Worm (Caenorhabditis elegans) whole organism, young adult: ENCODE results near the gene srw-60.

ENCODE experiments used
- B0019.2 ChIP-seq: fragments of 200-800 bp; sonication (Bioruptor generic); conservative IDR thresholded peaks from 2 replicates; pipeline ENCODE4 v1.3.6; 2022; ENCODE audit warnings: missing genetic modification reagents, missing genetic modification characterization, missing compliant biosample characterization
- K11D2.4 ChIP-seq: fragments of 200-800 bp; sonication (Bioruptor generic); IDR thresholded peaks from 2 replicates; pipeline ENCODE4 v1.3.6; 2022; ENCODE audit warnings: missing genetic modification reagents, missing genetic modification characterization, missing compliant biosample characterization
- Y95B8A.8 ChIP-seq: fragments of 200-800 bp; sonication (Bioruptor generic); IDR thresholded peaks from 2 replicates; pipeline ENCODE4 v1.3.6; 2022; ENCODE audit warnings: missing genetic modification reagents, missing genetic modification characterization, missing compliant biosample characterization
- ama-1 ChIP-seq, 3 experiments: fragments of 150-350 bp in 1 of 3; sonication (generic microtip) in 2 of 3; optimal IDR thresholded peaks; 2 replicates each; lab custom pipeline; 2014 to 2018; ENCODE audit warnings: missing biosample characterization in 2 of 3, missing genetic modification characterization in 2 of 3, missing genetic modification reagents in 2 of 3
- efl-1 ChIP-seq: fragments of 150-350 bp; optimal IDR thresholded peaks from 2 replicates; lab custom pipeline; 2014; ENCODE audit warnings: missing biosample characterization, missing genetic modification reagents, missing genetic modification characterization
- madf-3 ChIP-seq: fragments of 200-800 bp; sonication (Bioruptor generic); IDR thresholded peaks from 2 replicates; pipeline ENCODE4 v1.3.6; 2022; ENCODE audit warnings: missing genetic modification reagents, missing genetic modification characterization, missing compliant biosample characterization
- nhr-27 ChIP-seq: fragments of 200-800 bp; sonication (Bioruptor generic); optimal IDR thresholded peaks from 2 replicates; lab custom pipeline; 2018; ENCODE audit warnings: mild to moderate bottlenecking, missing genetic modification characterization, moderate library complexity, missing compliant biosample characterization
- pha-4 ChIP-seq: fragments of 150-350 bp; sonication (generic microtip); optimal IDR thresholded peaks from 2 replicates; lab custom pipeline; 2014; ENCODE audit warnings: missing biosample characterization, missing genetic modification reagents, missing genetic modification characterization
- tbp1 ChIP-seq: fragments of 200-800 bp; sonication (Bioruptor generic); optimal IDR thresholded peaks from 2 replicates; lab custom pipeline; 2018; ENCODE audit warnings: mild to moderate bottlenecking, missing genetic modification characterization, missing compliant biosample characterization

- TF ChIP-seq Y95B8A.8 (GFP tag; lab: Robert Waterston, UW) = no peak; the same call in 1 of the 2 replicates
- no peak for TF ChIP-seq B0019.2 (GFP tag; lab: Robert Waterston, UW)
- no peak for TF ChIP-seq ama-1 (optimal IDR thresholded peaks at IDR 0.05; lab: Kevin White, UChicago)
- no peak for TF ChIP-seq ama-1 (GFP tag; optimal IDR thresholded peaks at IDR 0.05; lab: Kevin White, UChicago)
- no peak for TF ChIP-seq nhr-27 (tag; lab: Kevin White, UChicago)
- no peak for TF ChIP-seq pha-4 (tag; lab: Kevin White, UChicago)
- TF ChIP-seq tbp1 (GFP tag; lab: Kevin White, UChicago) = no peak
- TF ChIP-seq efl-1 (GFP tag; lab: Kevin White, UChicago) = no peak
- no peak for TF ChIP-seq K11D2.4 (GFP tag; lab: Robert Waterston, UW)
- TF ChIP-seq madf-3 (GFP tag; lab: Robert Waterston, UW) = no peak
Observed at ce11 chrII:2985935-2986498, 27.6 kb downstream of the srw-60 start.
